Worm (Caenorhabditis elegans) whole organism, midembryonic: Measurements from ENCODE around the gene F53F4.1.

Experiments used
- cog-1 ChIP-seq: sonication (generic microtip); optimal IDR thresholded peaks from 2 replicates; lab custom pipeline; 2016; ENCODE audit warnings: missing genetic modification characterization, missing compliant biosample characterization
- flt-1 ChIP-seq: fragments of 200-800 bp; sonication (Bioruptor generic); IDR thresholded peaks from 2 replicates; pipeline ENCODE4 v1.3.6; 2022; ENCODE audit warnings: missing genetic modification characterization, missing compliant biosample characterization
- klf-2 ChIP-seq: fragments of 200-800 bp; sonication (Bioruptor generic); conservative IDR thresholded peaks from 2 replicates; pipeline ENCODE4 v1.3.6; 2022; ENCODE audit warnings: missing genetic modification reagents, missing genetic modification characterization, missing compliant biosample characterization
- med-1 ChIP-seq: sonication (generic microtip); optimal IDR thresholded peaks from 2 replicates; lab custom pipeline; 2017; ENCODE audit warnings: missing genetic modification characterization, mild to moderate bottlenecking, missing compliant biosample characterization, antibody characterized with exemption, missing genetic modification reagents; ENCODE audit not compliant: insufficient read depth
- ref-1 ChIP-seq: fragments of 200-800 bp; sonication (Bioruptor generic); conservative IDR thresholded peaks from 2 replicates; pipeline ENCODE4 v1.3.6; 2022; ENCODE audit warnings: missing genetic modification reagents, missing genetic modification characterization, missing compliant biosample characterization
- tab-1 ChIP-seq: fragments of 200-800 bp; sonication (Bioruptor generic); IDR thresholded peaks from 2 replicates; pipeline ENCODE4 v1.3.6; 2022; ENCODE audit warnings: missing genetic modification characterization, missing compliant biosample characterization

- TF ChIP-seq ref-1 (GFP tag; lab: Robert Waterston, UW) (no peak), flt-1 (GFP tag; lab: Robert Waterston, UW) (no peak), tab-1 (GFP tag; lab: Robert Waterston, UW) (no peak), cog-1 (no peak), med-1 (no peak), klf-2 (GFP tag; lab: Robert Waterston, UW) (no peak)
Measured at ce11 chrV:13589494-13590176, 5.1 kb downstream of the F53F4.1 start, which contains the start of the genes F53F4.2 and F53F4.18.
